Worm (Caenorhabditis elegans): ENCODE measurements around the gene dmd-6.
"Not testable (repeated sequence)": the region's sequence is repeated elsewhere in the genome, so short reads cannot be mapped to it uniquely, and the experiment has no call there.

ce11 chrIV:14654667-14655066 is 38.3 kb downstream of the dmd-6 start:
- not testable (repeated sequence) for TF ChIP-seq madf-10 (tag; optimal IDR thresholded peaks at IDR 0.05); lin-35 (GFP tag; optimal IDR thresholded peaks at IDR 0.05); chd-7 (tag; optimal IDR thresholded peaks at IDR 0.05); Y53G8AR.9 (GFP tag; conservative IDR thresholded peaks at IDR 0.05); lir-1 (GFP tag; conservative IDR thresholded peaks at IDR 0.05)

Data from whole organism, young adult.